Worm (Caenorhabditis elegans) whole organism, early embryonic: ENCODE data around the gene T21C9.9.

ENCODE experiments used
- ama-1 ChIP-seq: fragments of 150-350 bp; optimal IDR thresholded peaks from 2 replicates; lab custom pipeline; 2014
- tbx-11 ChIP-seq: fragments of 200-800 bp; sonication (Bioruptor generic); IDR thresholded peaks from 2 replicates; pipeline ENCODE4 v1.3.6; 2022; ENCODE audit warnings: missing genetic modification characterization, missing compliant biosample characterization

ce11 chrV:10564140-10564539 is 28.2 kb downstream of the T21C9.9 start:
- TF ChIP-seq ama-1 (lab: Kevin White, UChicago) = no peak
- no peak for TF ChIP-seq tbx-11 (GFP tag; lab: Robert Waterston, UW)
